Fruit fly (Drosophila melanogaster) whole organism, embryonic: ENCODE data around the gene Clamp.

Source experiments
- ATbp ChIP-seq: fragments of 200-800 bp; sonication (Bioruptor generic); optimal IDR thresholded peaks from 2 replicates; lab custom pipeline; 2017; ENCODE audit warnings: missing biosample characterization, mild to moderate bottlenecking, missing genetic modification characterization, missing genetic modification reagents
- B-H2 ChIP-seq: fragments of 200-800 bp; sonication (Bioruptor generic); optimal IDR thresholded peaks from 2 replicates; lab custom pipeline; 2018; ENCODE audit warnings: missing biosample characterization, mild to moderate bottlenecking, missing genetic modification characterization
- Bdp1 ChIP-seq: fragments of 200-800 bp; sonication (Bioruptor generic); optimal IDR thresholded peaks from 3 replicates; lab custom pipeline; 2016; ENCODE audit warnings: missing biosample characterization, missing genetic modification characterization
- Bgb ChIP-seq: fragments of 200-800 bp; sonication (Bioruptor generic); IDR thresholded peaks from 2 replicates; pipeline ENCODE4 v1.3.6; 2022; ENCODE audit warnings: missing biosample characterization, missing genetic modification characterization; ENCODE audit not compliant: partially characterized antibody
- C15 ChIP-seq: fragments of 200-800 bp; sonication (Bioruptor generic); IDR thresholded peaks from 3 replicates; pipeline ENCODE4 v1.3.6; 2022; ENCODE audit warnings: missing biosample characterization, missing genetic modification characterization
- CG10274 ChIP-seq: fragments of 200-800 bp; sonication (Bioruptor generic); optimal IDR thresholded peaks from 3 replicates; lab custom pipeline; 2017; ENCODE audit warnings: missing biosample characterization, mild to moderate bottlenecking, missing genetic modification characterization
- CG10321 ChIP-seq: fragments of 200-800 bp; sonication (Bioruptor generic); IDR thresholded peaks from 2 replicates; pipeline ENCODE4 v1.3.6; 2022; ENCODE audit warnings: missing biosample characterization, missing genetic modification characterization
- CG10366 ChIP-seq: fragments of 200-800 bp; sonication (Bioruptor generic); IDR thresholded peaks from 2 replicates; pipeline ENCODE4 v1.3.6; 2022; ENCODE audit warnings: missing biosample characterization, missing genetic modification characterization
- CG10431 ChIP-seq: fragments of 200-800 bp; sonication (Bioruptor generic); optimal IDR thresholded peaks from 3 replicates; lab custom pipeline; 2018; ENCODE audit warnings: missing biosample characterization, mild to moderate bottlenecking, missing genetic modification characterization
- CG10654 ChIP-seq: fragments of 200-800 bp; sonication (Bioruptor generic); optimal IDR thresholded peaks from 2 replicates; lab custom pipeline; 2016; ENCODE audit warnings: missing biosample characterization, missing genetic modification characterization
- CG1233 ChIP-seq: fragments of 200-800 bp; sonication (Bioruptor generic); optimal IDR thresholded peaks from 4 replicates; lab custom pipeline; 2018; ENCODE audit warnings: missing biosample characterization, mild to moderate bottlenecking, missing genetic modification characterization
- CG12659 ChIP-seq: fragments of 200-800 bp; sonication (Bioruptor generic); optimal IDR thresholded peaks from 3 replicates; lab custom pipeline; 2017; ENCODE audit warnings: mild to moderate bottlenecking, missing biosample characterization, missing genetic modification reagents, missing genetic modification characterization
- CG13424 ChIP-seq: fragments of 200-800 bp; sonication (Bioruptor generic); optimal IDR thresholded peaks from 2 replicates; lab custom pipeline; 2019; ENCODE audit warnings: missing biosample characterization, mild to moderate bottlenecking, missing genetic modification characterization, moderate library complexity
- CG14014 ChIP-seq: fragments of 200-800 bp; sonication (Bioruptor generic); IDR thresholded peaks from 2 replicates; pipeline ENCODE4 v1.3.6; 2022; ENCODE audit warnings: missing biosample characterization, missing genetic modification characterization
- CG16779 ChIP-seq: fragments of 200-800 bp; sonication (Bioruptor generic); IDR thresholded peaks from 2 replicates; pipeline ENCODE4 v1.3.6; 2022; ENCODE audit warnings: missing biosample characterization, missing genetic modification characterization
- CG17361 ChIP-seq: fragments of 200-800 bp; sonication (Bioruptor generic); IDR thresholded peaks from 3 replicates; pipeline ENCODE4 v1.3.6; 2022; ENCODE audit warnings: missing biosample characterization, missing genetic modification characterization
- CG17568 ChIP-seq: fragments of 200-800 bp; sonication (Bioruptor generic); optimal IDR thresholded peaks from 2 replicates; lab custom pipeline; 2018; ENCODE audit warnings: missing biosample characterization, mild to moderate bottlenecking, missing genetic modification characterization, moderate library complexity
- CG18619 ChIP-seq: fragments of 200-800 bp; sonication (Bioruptor generic); optimal IDR thresholded peaks from 3 replicates; lab custom pipeline; 2017; ENCODE audit warnings: missing biosample characterization, mild to moderate bottlenecking, missing genetic modification characterization
- CG30403 ChIP-seq: fragments of 200-800 bp; sonication (Bioruptor generic); optimal IDR thresholded peaks from 3 replicates; lab custom pipeline; 2016; ENCODE audit warnings: missing biosample characterization, missing genetic modification characterization
- CG32767 ChIP-seq: fragments of 200-800 bp; sonication (Bioruptor generic); IDR thresholded peaks from 2 replicates; pipeline ENCODE4 v1.3.6; 2022; ENCODE audit warnings: missing biosample characterization, missing genetic modification characterization
- CG34224 ChIP-seq: fragments of 200-800 bp; sonication (Bioruptor generic); IDR thresholded peaks from 3 replicates; pipeline ENCODE4 v1.3.6; 2022; ENCODE audit warnings: missing biosample characterization, missing genetic modification characterization; ENCODE audit not compliant: partially characterized antibody
- CG3847 ChIP-seq: fragments of 200-800 bp; sonication (Bioruptor generic); IDR thresholded peaks from 2 replicates; pipeline ENCODE4 v1.3.6; 2022; ENCODE audit warnings: missing biosample characterization, missing genetic modification characterization
- CG3995 ChIP-seq: fragments of 200-800 bp; sonication (Bioruptor generic); optimal IDR thresholded peaks from 3 replicates; lab custom pipeline; 2016; ENCODE audit warnings: missing biosample characterization, missing genetic modification characterization
- CG4282 ChIP-seq: fragments of 200-800 bp; sonication (Bioruptor generic); optimal IDR thresholded peaks from 2 replicates; lab custom pipeline; 2016; ENCODE audit warnings: missing biosample characterization, missing genetic modification characterization
- CG8290 ChIP-seq, 3 experiments: fragments of 200-800 bp; sonication (Bioruptor generic); optimal IDR thresholded peaks; 2 replicates each; lab custom pipeline; 2016 to 2019; ENCODE audit warnings: missing biosample characterization in 3 of 3, missing genetic modification characterization in 3 of 3, mild to moderate bottlenecking in 2 of 3, moderate library complexity in 1 of 3
- CG9437 ChIP-seq: fragments of 200-800 bp; sonication (Bioruptor generic); optimal IDR thresholded peaks from 2 replicates; lab custom pipeline; 2018; ENCODE audit warnings: missing biosample characterization, mild to moderate bottlenecking, missing genetic modification characterization
- CHES-1-like ChIP-seq: fragments of 200-800 bp; sonication (Bioruptor generic); optimal IDR thresholded peaks from 2 replicates; lab custom pipeline; 2016; ENCODE audit warnings: missing biosample characterization, missing genetic modification characterization
- CrebB ChIP-seq: fragments of 200-800 bp; sonication (Bioruptor generic); optimal IDR thresholded peaks from 3 replicates; lab custom pipeline; 2018; ENCODE audit warnings: missing biosample characterization, mild to moderate bottlenecking, missing genetic modification characterization
- Dll ChIP-seq: fragments of 200-800 bp; sonication (Bioruptor generic); IDR thresholded peaks from 4 replicates; pipeline ENCODE4 v1.3.6; 2022; ENCODE audit warnings: missing biosample characterization, missing genetic modification characterization; ENCODE audit not compliant: partially characterized antibody
- Dp ChIP-seq: fragments of 200-800 bp; sonication (Bioruptor generic); optimal IDR thresholded peaks from 2 replicates; lab custom pipeline; 2018; ENCODE audit warnings: missing biosample characterization, mild to moderate bottlenecking, missing genetic modification characterization, moderate library complexity
- Ets97D ChIP-seq: fragments of 200-800 bp; sonication (Bioruptor generic); optimal IDR thresholded peaks from 3 replicates; lab custom pipeline; 2016; ENCODE audit warnings: missing biosample characterization, missing genetic modification characterization
- HLH4C ChIP-seq: fragments of 200-800 bp; sonication (Bioruptor generic); IDR thresholded peaks from 3 replicates; pipeline ENCODE4 v1.3.6; 2022; ENCODE audit warnings: missing biosample characterization, missing genetic modification characterization; ENCODE audit not compliant: partially characterized antibody
- Lpt ChIP-seq: fragments of >200 bp; optimal IDR thresholded peaks from 2 replicates; lab custom pipeline; 2018; ENCODE audit warnings: missing biosample characterization, missing genetic modification characterization
- MESR4 ChIP-seq: fragments of 200-800 bp; sonication (Bioruptor generic); optimal IDR thresholded peaks from 2 replicates; lab custom pipeline; 2018; ENCODE audit warnings: missing biosample characterization, mild to moderate bottlenecking, missing genetic modification characterization, moderate library complexity
- Med ChIP-seq: fragments of 200-800 bp; sonication (Bioruptor generic); peaks from one replicate; lab custom pipeline; 2016; ENCODE audit warnings: missing biosample characterization, missing genetic modification characterization, mild to moderate bottlenecking, inconsistent platforms, moderate library complexity
- Ravus ChIP-seq: fragments of 200-800 bp; sonication (Bioruptor generic); IDR thresholded peaks from 2 replicates; pipeline ENCODE4 v1.3.6; 2022; ENCODE audit warnings: missing biosample characterization, missing genetic modification characterization
- ac ChIP-seq: fragments of 200-800 bp; sonication (Bioruptor generic); optimal IDR thresholded peaks from 3 replicates; lab custom pipeline; 2017; ENCODE audit warnings: missing biosample characterization, mild to moderate bottlenecking, missing genetic modification characterization
- az2 ChIP-seq: fragments of 200-800 bp; sonication (Bioruptor generic); optimal IDR thresholded peaks from 3 replicates; lab custom pipeline; 2016; ENCODE audit warnings: missing biosample characterization, missing genetic modification characterization
- chn ChIP-seq: fragments of 200-800 bp; sonication (Bioruptor generic); optimal IDR thresholded peaks from 2 replicates; lab custom pipeline; 2016; ENCODE audit warnings: missing biosample characterization, missing genetic modification characterization
- dpn ChIP-seq, 2 experiments: fragments of 200-800 bp; sonication (Bioruptor generic); optimal IDR thresholded peaks; 3 replicates each; lab custom pipeline; 2016; ENCODE audit warnings: missing biosample characterization in 2 of 2, missing genetic modification characterization in 2 of 2
- gro ChIP-seq: fragments of 200-800 bp; sonication (Bioruptor generic); optimal IDR thresholded peaks from 2 replicates; lab custom pipeline; 2016; ENCODE audit warnings: missing biosample characterization, missing genetic modification characterization
- jing ChIP-seq: fragments of 200-800 bp; sonication (Bioruptor generic); optimal IDR thresholded peaks from 2 replicates; lab custom pipeline; 2018; ENCODE audit warnings: missing biosample characterization, mild to moderate bottlenecking, missing genetic modification characterization
- luna ChIP-seq: fragments of 200-800 bp; sonication (Bioruptor generic); optimal IDR thresholded peaks from 2 replicates; lab custom pipeline; 2016; ENCODE audit warnings: missing biosample characterization, missing genetic modification characterization
- nerfin-1 ChIP-seq: fragments of 200-800 bp; sonication (Bioruptor generic); optimal IDR thresholded peaks from 3 replicates; lab custom pipeline; 2019; ENCODE audit warnings: missing biosample characterization, mild to moderate bottlenecking, missing genetic modification characterization, moderate library complexity
- nerfin-2 ChIP-seq: fragments of 200-800 bp; sonication (Bioruptor generic); IDR thresholded peaks from 2 replicates; pipeline ENCODE4 v1.3.6; 2022; ENCODE audit warnings: missing biosample characterization, missing genetic modification characterization; ENCODE audit not compliant: partially characterized antibody
- pho ChIP-seq: fragments of 200-800 bp; sonication (Bioruptor generic); optimal IDR thresholded peaks from 2 replicates; lab custom pipeline; 2016; ENCODE audit warnings: missing biosample characterization, missing genetic modification characterization
- sd ChIP-seq: fragments of 200-800 bp; sonication (Bioruptor generic); optimal IDR thresholded peaks from 3 replicates; lab custom pipeline; 2018; ENCODE audit warnings: missing biosample characterization, mild to moderate bottlenecking, missing genetic modification characterization, moderate library complexity
- sima ChIP-seq: fragments of 200-800 bp; sonication (Bioruptor generic); optimal IDR thresholded peaks from 2 replicates; lab custom pipeline; 2016; ENCODE audit warnings: missing biosample characterization, missing genetic modification characterization
- so ChIP-seq: fragments of 200-800 bp; sonication (Bioruptor generic); IDR thresholded peaks from 3 replicates; pipeline ENCODE4 v1.3.6; 2022; ENCODE audit warnings: missing biosample characterization, missing genetic modification characterization
- vfl ChIP-seq: fragments of 200-800 bp; sonication (Bioruptor generic); optimal IDR thresholded peaks from 2 replicates; lab custom pipeline; 2016; ENCODE audit warnings: missing biosample characterization, missing genetic modification characterization

Clamp gene

DNA sequence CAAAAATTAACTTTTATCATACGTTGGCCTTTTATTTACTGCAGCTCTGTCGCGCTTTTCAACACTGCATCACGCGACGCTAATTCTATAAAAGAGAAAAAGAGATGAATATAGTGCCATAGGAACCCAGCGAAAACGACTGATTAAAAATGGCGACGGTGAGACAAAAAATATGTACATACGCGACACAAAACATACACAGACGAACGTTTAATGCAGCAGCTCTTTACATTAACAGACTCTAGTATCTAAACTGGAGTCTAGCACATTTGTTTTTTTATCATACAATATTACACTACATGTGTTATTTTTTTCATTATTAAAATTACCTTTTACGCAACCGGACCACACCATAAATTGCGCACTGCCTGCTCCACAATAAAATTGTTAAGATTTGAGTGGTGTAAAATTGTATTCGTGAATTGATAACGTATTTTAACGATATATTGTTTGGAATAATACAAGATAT lies 350 bp downstream of the Clamp start (continued):
- TF ChIP-seq CG10431, result no peak
- TF ChIP-seq CG30403 (GFP tag; lab: Kevin White, UChicago), result peak; percentile 4
- no peak for TF ChIP-seq Ravus (GFP tag; lab: Robert Waterston, UW)
- TF ChIP-seq MESR4, result peak; percentile 90
- TF ChIP-seq Dp (GFP tag; lab: Kevin White, UChicago), result no peak
- TF ChIP-seq CG9437 (GFP tag; lab: Kevin White, UChicago), result no peak
- TF ChIP-seq CHES-1-like, result peak; percentile 46
- no peak for TF ChIP-seq C15 (GFP tag; lab: Robert Waterston, UW)
- TF ChIP-seq CG16779, result no peak
- peak; percentile 59 for TF ChIP-seq CG12659 (GFP tag; lab: Kevin White, UChicago)
- TF ChIP-seq HLH4C (GFP tag; lab: Robert Waterston, UW), result no peak
- no peak for TF ChIP-seq sima (GFP tag; lab: Kevin White, UChicago)
- TF ChIP-seq CG17568 (GFP tag; lab: Kevin White, UChicago), result no peak
- TF ChIP-seq CG4282 (GFP tag; lab: Kevin White, UChicago), result no peak
- peak; percentile 2 for TF ChIP-seq CG18619
- TF ChIP-seq CrebB, result peak; percentile 13
- no peak for TF ChIP-seq sd
- TF ChIP-seq Lpt, result no peak
- no peak for TF ChIP-seq ac (GFP tag; lab: Kevin White, UChicago)
- peak in 1 of 2 experiments; percentile 7 for TF ChIP-seq dpn (GFP tag; optimal IDR thresholded peaks at IDR 0.05; lab: Kevin White, UChicago)
- 0 out of 4 replicates have a peak, but pooled peaks have one; percentile 24 for TF ChIP-seq Dll
- TF ChIP-seq luna (GFP tag; lab: Kevin White, UChicago), result no peak
- no peak for TF ChIP-seq CG13424 (tag; lab: Kevin White, UChicago)
- TF ChIP-seq gro (GFP tag; lab: Kevin White, UChicago), result peak; percentile 53
- peak; percentile 3 for TF ChIP-seq pho (GFP tag; lab: Kevin White, UChicago)
- peak; percentile 53 for TF ChIP-seq B-H2 (GFP tag; lab: Kevin White, UChicago)
- TF ChIP-seq jing (GFP tag; lab: Kevin White, UChicago), result no peak
- TF ChIP-seq Bgb (GFP tag; lab: Robert Waterston, UW), result peak; percentile 9; the same call in 1 of the 2 replicates
- no peak for TF ChIP-seq CG14014 (GFP tag; lab: Robert Waterston, UW)
- TF ChIP-seq vfl (GFP tag; lab: Kevin White, UChicago), result no peak
- TF ChIP-seq Med, result peak; percentile 83
- no peak for TF ChIP-seq CG3995
- peak; percentile 43 for TF ChIP-seq chn
- TF ChIP-seq nerfin-1 (tag; lab: Kevin White, UChicago), result peak; percentile 87
- TF ChIP-seq CG8290 (GFP tag; optimal IDR thresholded peaks at IDR 0.05; lab: Kevin White, UChicago), result no peak
- TF ChIP-seq CG8290 (tag; optimal IDR thresholded peaks at IDR 0.05; lab: Kevin White, UChicago), result peak in 1 of 2 experiments; percentile 35
- TF ChIP-seq CG34224 (GFP tag; lab: Robert Waterston, UW), result peak; percentile 31; the same call in 1 of the 3 replicates
- TF ChIP-seq so (GFP tag; lab: Robert Waterston, UW), result no peak
- peak; percentile 96 for TF ChIP-seq CG10321 (GFP tag; lab: Robert Waterston, UW)
- no peak for TF ChIP-seq ATbp (GFP tag; lab: Kevin White, UChicago)
- peak; percentile 58 for TF ChIP-seq CG3847 (GFP tag; lab: Robert Waterston, UW)
- no peak for TF ChIP-seq CG10274 (GFP tag; lab: Kevin White, UChicago)
- no peak for TF ChIP-seq Bdp1 (GFP tag; lab: Kevin White, UChicago)
- TF ChIP-seq CG10366 (GFP tag; lab: Robert Waterston, UW), result no peak
- no peak for TF ChIP-seq CG10654 (GFP tag; lab: Kevin White, UChicago)
- TF ChIP-seq CG17361, result no peak
- TF ChIP-seq CG32767 (GFP tag; lab: Robert Waterston, UW), result peak; percentile 92
- no peak for TF ChIP-seq nerfin-2 (GFP tag; lab: Robert Waterston, UW)
- peak; percentile 28 for TF ChIP-seq CG1233
- TF ChIP-seq az2 (GFP tag; lab: Kevin White, UChicago), result no peak
- no peak for TF ChIP-seq Ets97D (GFP tag; lab: Kevin White, UChicago)
